Fruit fly (Drosophila melanogaster) whole organism, wandering third instar larva: ENCODE data around the gene ebi.

ENCODE experiments used
- Hr78 ChIP-seq: fragments of >200 bp; optimal IDR thresholded peaks from 2 replicates; lab custom pipeline; 2017; ENCODE audit warnings: missing biosample characterization, missing genetic modification characterization
- OdsH ChIP-seq: fragments of 200-800 bp; sonication (Bioruptor generic); optimal IDR thresholded peaks from 2 replicates; lab custom pipeline; 2016; ENCODE audit warnings: missing biosample characterization, mild to moderate bottlenecking, missing genetic modification characterization
- dl ChIP-seq, 2 experiments: fragments of 175-275, 200-275 bp in 1 of 2; fragments of 200-275 bp in 1 of 2; sonication (Bioruptor generic); optimal IDR thresholded peaks; lab custom pipeline; 2018; ENCODE audit warnings: mild to moderate bottlenecking in 2 of 2, missing biosample characterization in 2 of 2, missing genetic modification characterization in 2 of 2, moderate library complexity in 2 of 2; ENCODE audit not compliant: partially characterized antibody in 2 of 2, insufficient read depth in 1 of 2
- foxo ChIP-seq, 2 experiments: fragments of 200-800 bp; sonication (Bioruptor generic); optimal IDR thresholded peaks; 2 replicates in 1 of 2; 3 replicates in 1 of 2; lab custom pipeline; 2016 to 2017; ENCODE audit warnings: missing biosample characterization in 2 of 2, missing genetic modification characterization in 2 of 2
- h ChIP-seq: fragments of 200-800 bp; sonication (Bioruptor generic); optimal IDR thresholded peaks from 3 replicates; lab custom pipeline; 2016; ENCODE audit warnings: missing biosample characterization, mild to moderate bottlenecking, missing genetic modification characterization
- jim ChIP-seq: fragments of 175-275, 200-325 bp; sonication (Bioruptor generic); optimal IDR thresholded peaks from 2 replicates; lab custom pipeline; 2016; ENCODE audit warnings: missing biosample characterization, mild to moderate bottlenecking, missing genetic modification characterization
- lola ChIP-seq: fragments of >200 bp; optimal IDR thresholded peaks from 2 replicates; lab custom pipeline; 2017; ENCODE audit warnings: missing biosample characterization, missing genetic modification characterization
- pan ChIP-seq: fragments of >200 bp; optimal IDR thresholded peaks from 2 replicates; lab custom pipeline; 2017
- rgr ChIP-seq: fragments of 200-800 bp; sonication (Bioruptor generic); optimal IDR thresholded peaks from 3 replicates; lab custom pipeline; 2016; ENCODE audit warnings: missing biosample characterization, mild to moderate bottlenecking, missing genetic modification characterization
- tai ChIP-seq: sonication (Bioruptor generic); optimal IDR thresholded peaks from 2 replicates; lab custom pipeline; 2016; ENCODE audit warnings: missing biosample characterization, missing genetic modification characterization

DNA sequence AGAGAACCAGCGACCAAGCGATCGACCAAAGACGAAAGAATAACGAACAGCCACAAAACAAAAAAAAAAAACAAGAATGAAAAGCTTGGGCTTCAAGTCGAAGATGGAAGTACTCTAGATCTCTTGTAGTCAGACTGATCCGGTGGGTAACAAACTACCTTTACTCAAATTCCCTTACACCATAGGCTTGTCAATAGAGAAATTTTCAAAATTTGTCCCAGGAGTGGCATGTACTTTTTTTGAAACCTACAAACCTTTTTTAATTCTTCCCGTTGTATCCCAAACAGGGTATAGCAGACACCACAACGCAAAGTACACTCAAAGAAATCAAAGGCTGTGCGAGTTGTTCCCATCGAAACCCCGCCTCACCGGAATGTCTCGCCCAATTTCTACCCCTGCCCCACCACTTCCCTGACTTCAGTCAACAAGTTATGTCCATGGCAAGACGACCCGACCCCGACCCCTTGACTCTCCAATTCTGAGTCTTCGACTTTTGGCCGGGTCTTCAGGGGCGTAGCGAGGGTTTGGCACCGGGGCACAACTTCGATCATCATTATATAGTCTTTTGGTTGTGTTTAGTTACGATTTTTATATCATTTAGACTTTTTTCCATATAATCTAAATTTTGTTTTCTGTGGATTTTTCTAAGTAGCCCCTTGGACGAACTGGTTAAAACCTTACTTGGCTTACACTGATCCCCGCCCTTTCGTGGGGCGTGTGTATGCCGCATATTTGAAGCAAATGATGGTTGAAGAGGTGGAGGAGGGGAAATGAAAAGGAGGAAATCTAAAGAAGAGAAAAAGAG is 15.0 kb downstream of the ebi start:
- TF ChIP-seq tai (GFP tag; lab: Kevin White, UChicago): peak; percentile 90
- TF ChIP-seq Hr78 (GFP tag; lab: Kevin White, UChicago): no peak
- TF ChIP-seq h (GFP tag; lab: Kevin White, UChicago): peak; percentile 97
- peak; percentile 95 for TF ChIP-seq OdsH (GFP tag; lab: Kevin White, UChicago)
- TF ChIP-seq dl (GFP tag; optimal IDR thresholded peaks at IDR 0.05; lab: Kevin White, UChicago; ENCODE audit: insufficient read depth in 1 of 2, partially characterized antibody in 2 of 2): no peak
- TF ChIP-seq rgr (GFP tag; lab: Kevin White, UChicago): peak; percentile 93
- peak; percentile 73 to 96 for TF ChIP-seq foxo (GFP tag; optimal IDR thresholded peaks at IDR 0.05; lab: Kevin White, UChicago)
- TF ChIP-seq pan: no peak
- TF ChIP-seq jim (GFP tag; lab: Kevin White, UChicago): no peak
- no peak for TF ChIP-seq lola (GFP tag; lab: Kevin White, UChicago)
